Fruit fly (Drosophila melanogaster) Kc167 (cell line): ENCODE data around the gene CG9109.

Source experiments
- Myc ChIP-seq: fragments of >200 bp; optimal IDR thresholded peaks from 2 replicates; lab custom pipeline; 2017; ENCODE audit warnings: missing external identifiers
- Sin3A ChIP-seq: fragments of >200 bp; optimal IDR thresholded peaks from 2 replicates; lab custom pipeline; 2018; ENCODE audit warnings: missing external identifiers
- h ChIP-seq: fragments of >200 bp; optimal IDR thresholded peaks from 3 replicates; lab custom pipeline; 2018; ENCODE audit warnings: missing external identifiers
- insv ChIP-seq: fragments of >200 bp; optimal IDR thresholded peaks from 3 replicates; lab custom pipeline; 2018; ENCODE audit warnings: missing external identifiers
- psq ChIP-seq: fragments of >200 bp; optimal IDR thresholded peaks from 2 replicates; lab custom pipeline; 2017; ENCODE audit warnings: missing external identifiers
- ttk ChIP-seq: sonication (Bioruptor generic); optimal IDR thresholded peaks from 2 replicates; lab custom pipeline; 2017; ENCODE audit warnings: missing external identifiers

dm6 chr2L:5986094-5986493 is 48.1 kb downstream of the CG9109 start, which contains the start of gene ifc:
- TF ChIP-seq Sin3A (lab: Kevin White, UChicago): no peak
- TF ChIP-seq ttk (lab: Kevin White, UChicago): no peak
- no peak for TF ChIP-seq psq
- TF ChIP-seq insv (lab: Kevin White, UChicago): no peak
- TF ChIP-seq h (lab: Kevin White, UChicago): no peak
- TF ChIP-seq Myc: no peak
